Worm (Caenorhabditis elegans) whole organism, L3 larva: ENCODE data around the gene ife-1.

Source experiments
- R02D3.7 ChIP-seq: fragments of 150-350 bp; optimal IDR thresholded peaks from 2 replicates; lab custom pipeline; 2014; ENCODE audit warnings: missing biosample characterization, missing genetic modification characterization
- ama-1 ChIP-seq: fragments of 150-350 bp; optimal IDR thresholded peaks from 2 replicates; lab custom pipeline; 2018
- ceh-16 ChIP-seq: sonication (generic microtip); optimal IDR thresholded peaks from 2 replicates; lab custom pipeline; 2017; ENCODE audit warnings: missing biosample characterization, missing genetic modification characterization
- ceh-28 ChIP-seq: fragments of 150-350 bp; optimal IDR thresholded peaks from 2 replicates; lab custom pipeline; 2014; ENCODE audit warnings: missing biosample characterization, missing genetic modification reagents, missing genetic modification characterization
- ceh-82 ChIP-seq: fragments of 150-350 bp; optimal IDR thresholded peaks from 2 replicates; lab custom pipeline; 2014; ENCODE audit warnings: missing biosample characterization, missing genetic modification characterization
- ceh-9 ChIP-seq: sonication (generic microtip); optimal IDR thresholded peaks from 2 replicates; lab custom pipeline; 2018; ENCODE audit warnings: missing biosample characterization, missing genetic modification characterization
- daf-12 ChIP-seq: fragments of 150-350 bp; optimal IDR thresholded peaks from 2 replicates; lab custom pipeline; 2014; ENCODE audit warnings: missing biosample characterization, missing genetic modification reagents, missing genetic modification characterization
- egl-27 ChIP-seq: sonication (generic microtip); optimal IDR thresholded peaks from 4 replicates; lab custom pipeline; 2017; ENCODE audit warnings: missing biosample characterization, missing genetic modification reagents, missing genetic modification characterization
- egl-5 ChIP-seq: fragments of 150-350 bp; optimal IDR thresholded peaks from 2 replicates; lab custom pipeline; 2017; ENCODE audit warnings: missing biosample characterization, missing genetic modification reagents, missing genetic modification characterization, inconsistent platforms
- elt-1 ChIP-seq: fragments of 150-350 bp; optimal IDR thresholded peaks from 2 replicates; lab custom pipeline; 2014; ENCODE audit warnings: missing biosample characterization, missing genetic modification characterization
- elt-2 ChIP-seq: sonication (generic microtip); optimal IDR thresholded peaks from 2 replicates; lab custom pipeline; 2016; ENCODE audit warnings: missing genetic modification reagents, mild to moderate bottlenecking, missing genetic modification characterization, missing compliant biosample characterization
- elt-3 ChIP-seq, 3 experiments: fragments of 150-350 bp in 1 of 3; sonication (generic microtip) in 2 of 3; optimal IDR thresholded peaks; 2 replicates in 2 of 3; 4 replicates in 1 of 3; lab custom pipeline; 2014 to 2017; ENCODE audit warnings: missing biosample characterization in 3 of 3, missing genetic modification characterization in 3 of 3
- eor-1 ChIP-seq, 2 experiments: fragments of 150-350 bp; optimal IDR thresholded peaks; 2 replicates each; lab custom pipeline; 2014 to 2018; ENCODE audit warnings: missing biosample characterization in 2 of 2, missing genetic modification characterization in 2 of 2
- fkh-10 ChIP-seq: sonication (generic microtip); optimal IDR thresholded peaks from 2 replicates; lab custom pipeline; 2017; ENCODE audit warnings: missing biosample characterization, missing genetic modification reagents, missing genetic modification characterization
- fkh-2 ChIP-seq: fragments of 150-350 bp; optimal IDR thresholded peaks from 2 replicates; lab custom pipeline; 2014; ENCODE audit warnings: missing biosample characterization, missing genetic modification reagents, missing genetic modification characterization
- fos-1 ChIP-seq: fragments of 150-350 bp; optimal IDR thresholded peaks from 2 replicates; lab custom pipeline; 2014; ENCODE audit warnings: missing biosample characterization, missing genetic modification characterization
- hmg-11 ChIP-seq: sonication (generic microtip); optimal IDR thresholded peaks from 2 replicates; lab custom pipeline; 2016; ENCODE audit warnings: missing genetic modification characterization, missing compliant biosample characterization
- jun-1 ChIP-seq: fragments of 150-350 bp; optimal IDR thresholded peaks from 2 replicates; lab custom pipeline; 2014; ENCODE audit warnings: missing biosample characterization, missing genetic modification reagents, missing genetic modification characterization
- lin-15B ChIP-seq: fragments of 150-350 bp; optimal IDR thresholded peaks from 2 replicates; lab custom pipeline; 2014; ENCODE audit warnings: missing biosample characterization, missing genetic modification characterization
- lin-39 ChIP-seq: fragments of 150-350 bp; optimal IDR thresholded peaks from 2 replicates; lab custom pipeline; 2018; ENCODE audit warnings: missing biosample characterization, missing genetic modification reagents, missing genetic modification characterization
- lsy-12 ChIP-seq: sonication (generic microtip); optimal IDR thresholded peaks from 2 replicates; lab custom pipeline; 2016; ENCODE audit warnings: mild to moderate bottlenecking, missing genetic modification characterization, missing compliant biosample characterization
- mdl-1 ChIP-seq: fragments of 150-350 bp; optimal IDR thresholded peaks from 2 replicates; lab custom pipeline; 2014; ENCODE audit warnings: missing biosample characterization, missing genetic modification characterization
- mml-1 ChIP-seq: fragments of 150-350 bp; sonication (generic microtip); optimal IDR thresholded peaks from 3 replicates; lab custom pipeline; 2014; ENCODE audit warnings: missing biosample characterization, missing genetic modification characterization
- nfya-1 ChIP-seq: sonication (generic microtip); optimal IDR thresholded peaks from 2 replicates; lab custom pipeline; 2017; ENCODE audit warnings: missing genetic modification characterization, mild to moderate bottlenecking, missing compliant biosample characterization, antibody characterized with exemption, moderate library complexity; ENCODE audit not compliant: insufficient read depth
- nhr-11 ChIP-seq: fragments of 150-350 bp; optimal IDR thresholded peaks from 2 replicates; lab custom pipeline; 2014; ENCODE audit warnings: missing biosample characterization, missing genetic modification characterization
- nhr-12 ChIP-seq: fragments of 150-350 bp; optimal IDR thresholded peaks from 2 replicates; lab custom pipeline; 2014; ENCODE audit warnings: missing biosample characterization, missing genetic modification characterization
- nhr-23 ChIP-seq: fragments of 150-350 bp; optimal IDR thresholded peaks from 2 replicates; lab custom pipeline; 2014; ENCODE audit warnings: missing biosample characterization, missing genetic modification reagents, missing genetic modification characterization
- nhr-237 ChIP-seq: fragments of 150-350 bp; optimal IDR thresholded peaks from 2 replicates; lab custom pipeline; 2014; ENCODE audit warnings: missing biosample characterization, missing genetic modification characterization
- nhr-25 ChIP-seq: sonication (generic microtip); optimal IDR thresholded peaks from 2 replicates; lab custom pipeline; 2017; ENCODE audit warnings: missing biosample characterization, missing genetic modification characterization
- nhr-28 ChIP-seq: fragments of 150-350 bp; optimal IDR thresholded peaks from 2 replicates; lab custom pipeline; 2014; ENCODE audit warnings: missing biosample characterization, missing genetic modification characterization
- nhr-43 ChIP-seq: sonication (generic microtip); optimal IDR thresholded peaks from 2 replicates; lab custom pipeline; 2016; ENCODE audit warnings: mild to moderate bottlenecking, missing genetic modification characterization, missing compliant biosample characterization; ENCODE audit not compliant: poor library complexity, severe bottlenecking
- nhr-67 ChIP-seq: fragments of 150-350 bp; optimal IDR thresholded peaks from 2 replicates; lab custom pipeline; 2014; ENCODE audit warnings: missing biosample characterization, missing genetic modification characterization
- nhr-76 ChIP-seq: fragments of 150-350 bp; sonication (generic microtip); optimal IDR thresholded peaks from 5 replicates; lab custom pipeline; 2014; ENCODE audit warnings: missing biosample characterization, missing genetic modification characterization
- nhr-77 ChIP-seq: fragments of 150-350 bp; optimal IDR thresholded peaks from 2 replicates; lab custom pipeline; 2014; ENCODE audit warnings: missing biosample characterization, missing genetic modification characterization
- pha-4 ChIP-seq: fragments of 150-350 bp; optimal IDR thresholded peaks from 2 replicates; lab custom pipeline; 2014; ENCODE audit warnings: missing biosample characterization, missing genetic modification reagents, missing genetic modification characterization
- pqm-1 ChIP-seq: fragments of 150-350 bp; optimal IDR thresholded peaks from 2 replicates; lab custom pipeline; 2017; ENCODE audit warnings: missing biosample characterization, missing genetic modification characterization, inconsistent platforms
- sea-2 ChIP-seq: fragments of 150-350 bp; sonication (generic microtip); optimal IDR thresholded peaks from 4 replicates; lab custom pipeline; 2014; ENCODE audit warnings: missing biosample characterization, missing genetic modification reagents, missing genetic modification characterization
- skn-1 ChIP-seq: fragments of 150-350 bp; optimal IDR thresholded peaks from 2 replicates; lab custom pipeline; 2014; ENCODE audit warnings: missing biosample characterization, missing genetic modification characterization
- snpc-4 ChIP-seq: fragments of 150-350 bp; optimal IDR thresholded peaks from 2 replicates; lab custom pipeline; 2014; ENCODE audit warnings: missing biosample characterization, missing genetic modification characterization
- tbx-2 ChIP-seq: sonication (generic microtip); optimal IDR thresholded peaks from 2 replicates; lab custom pipeline; 2016; ENCODE audit warnings: mild to moderate bottlenecking, missing genetic modification characterization, missing compliant biosample characterization
- unc-39 ChIP-seq: sonication (generic microtip); optimal IDR thresholded peaks from 4 replicates; lab custom pipeline; 2017; ENCODE audit warnings: missing biosample characterization, missing genetic modification characterization
- unc-62 ChIP-seq: fragments of 150-350 bp; sonication (generic microtip); optimal IDR thresholded peaks from 4 replicates; lab custom pipeline; 2014; ENCODE audit warnings: missing biosample characterization, missing genetic modification reagents, missing genetic modification characterization
- zag-1 ChIP-seq: fragments of 150-350 bp; optimal IDR thresholded peaks from 2 replicates; lab custom pipeline; 2014; ENCODE audit warnings: missing biosample characterization, missing genetic modification characterization
- ztf-11 ChIP-seq: fragments of 150-350 bp; optimal IDR thresholded peaks from 2 replicates; lab custom pipeline; 2014; ENCODE audit warnings: missing biosample characterization, missing genetic modification characterization

ife-1 gene

ce11 chrIII:13305537-13305936 lies 37.7 kb upstream of the ife-1 start:
- no peak for TF ChIP-seq nhr-28 (tag; lab: Kevin White, UChicago)
- TF ChIP-seq nhr-23: no peak
- no peak for TF ChIP-seq fkh-10
- TF ChIP-seq pqm-1: no peak

DNA sequence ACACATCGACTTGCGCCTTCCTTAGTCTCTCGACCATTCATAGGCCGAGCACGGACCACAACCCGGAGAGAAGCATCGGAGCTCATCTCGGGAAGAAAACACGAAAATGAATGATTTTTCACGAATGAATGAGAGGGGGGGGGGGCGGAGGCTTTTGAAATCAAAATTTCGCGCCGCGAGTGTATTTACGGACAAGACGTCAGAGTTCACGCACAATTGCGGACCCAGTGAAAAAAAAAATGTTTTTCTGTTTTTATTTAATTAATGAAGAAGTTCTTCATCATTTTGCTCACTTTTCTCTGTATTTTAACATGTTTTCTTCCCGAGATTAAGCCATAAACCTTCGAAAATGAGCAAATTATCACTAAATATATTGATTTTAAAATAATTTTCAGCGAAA lies 36.1 kb upstream of the ife-1 start, which contains the start of the genes klp-19 and slc-36.1:
TSS of gene klp-19 (minus strand) at position 153 of the 400 bp plus-strand sequence.
TSS of gene slc-36.1 (plus strand) at position 396 of the 400 bp plus-strand sequence.
- TF ChIP-seq elt-2: peak; percentile 0
- no peak for TF ChIP-seq nhr-76
- no peak for TF ChIP-seq mml-1 (tag; lab: Kevin White, UChicago)
- TF ChIP-seq snpc-4 (tag; lab: Kevin White, UChicago): peak; percentile 2
- no peak for TF ChIP-seq ceh-16 (tag; lab: Kevin White, UChicago)
- no peak for TF ChIP-seq unc-62 (GFP tag; lab: Kevin White, UChicago)
- no peak for TF ChIP-seq elt-1
- no peak for TF ChIP-seq mdl-1 (tag; lab: Kevin White, UChicago)
- no peak for TF ChIP-seq nhr-67 (tag; lab: Kevin White, UChicago)
- TF ChIP-seq nfya-1 (tag; lab: Kevin White, UChicago): no peak
- no peak for TF ChIP-seq sea-2 (GFP tag; lab: Kevin White, UChicago)
- TF ChIP-seq nhr-77 (tag; lab: Kevin White, UChicago): no peak
- no peak for TF ChIP-seq nhr-12 (tag; lab: Kevin White, UChicago)
- no peak for TF ChIP-seq ama-1 (lab: Kevin White, UChicago)
- no peak for TF ChIP-seq jun-1 (tag; lab: Kevin White, UChicago)
- TF ChIP-seq ztf-11 (tag; lab: Kevin White, UChicago): no peak
- TF ChIP-seq nhr-23: peak; percentile 53
- no peak for TF ChIP-seq tbx-2
- no peak for TF ChIP-seq zag-1 (tag; lab: Kevin White, UChicago)
- TF ChIP-seq elt-3 (tag; optimal IDR thresholded peaks at IDR 0.05; lab: Kevin White, UChicago): no peak
- TF ChIP-seq lin-39: no peak
- no peak for TF ChIP-seq egl-5
- TF ChIP-seq skn-1 (tag; lab: Kevin White, UChicago): no peak
- no peak for TF ChIP-seq unc-39 (tag; lab: Kevin White, UChicago)
- TF ChIP-seq lin-15B (tag; lab: Kevin White, UChicago): peak; percentile 41
- no peak for TF ChIP-seq fkh-2
- no peak for TF ChIP-seq fos-1 (tag; lab: Kevin White, UChicago)
- no peak for TF ChIP-seq nhr-25 (tag; lab: Kevin White, UChicago)
- TF ChIP-seq daf-12 (tag; lab: Kevin White, UChicago): no peak
- no peak for TF ChIP-seq pqm-1
- TF ChIP-seq lsy-12 (tag; lab: Kevin White, UChicago): no peak
- TF ChIP-seq pha-4 (tag; lab: Kevin White, UChicago): peak; percentile 64
- TF ChIP-seq ceh-9 (tag; lab: Kevin White, UChicago): no peak
- TF ChIP-seq ceh-28 (tag; lab: Kevin White, UChicago): no peak
- no peak for TF ChIP-seq egl-27 (tag; lab: Kevin White, UChicago)
- no peak for TF ChIP-seq R02D3.7 (tag; lab: Kevin White, UChicago)
- TF ChIP-seq fkh-10: no peak
- no peak for TF ChIP-seq ceh-82
- TF ChIP-seq nhr-11 (tag; lab: Kevin White, UChicago): no peak
- peak; percentile 7 for TF ChIP-seq nhr-43 (tag; lab: Kevin White, UChicago)
- no peak for TF ChIP-seq eor-1 (tag; optimal IDR thresholded peaks at IDR 0.05; lab: Kevin White, UChicago)
- no peak for TF ChIP-seq nhr-237 (tag; lab: Kevin White, UChicago)
- peak; percentile 72 for TF ChIP-seq hmg-11 (tag; lab: Kevin White, UChicago)
